Worm (Caenorhabditis elegans): ENCODE data around the gene hlh-8.

Gene hlh-8

DNA sequence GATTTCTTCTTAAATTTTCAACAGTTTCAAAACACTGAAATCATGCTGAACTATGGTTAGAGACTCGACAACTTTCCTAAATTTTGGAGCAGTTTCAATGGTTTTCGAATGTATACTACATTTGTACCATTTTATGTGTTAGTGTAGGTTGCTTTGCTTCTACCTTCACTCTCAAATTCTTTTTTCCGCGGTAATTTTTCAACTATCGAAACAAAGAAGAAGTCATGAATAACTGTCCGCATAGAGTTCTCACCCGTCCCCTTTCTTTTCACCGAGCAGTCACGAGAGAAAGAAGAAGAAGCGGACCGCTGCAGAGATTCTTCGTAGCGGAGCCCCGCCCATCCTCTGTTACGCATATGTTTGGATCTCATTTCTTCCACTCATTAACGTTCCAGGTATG lies at the start of gene hlh-8:
hlh-8 (plus strand) TSS at position 301 of the 400 bp plus-strand sequence.
- no peak for TF ChIP-seq dve-1 (tag; optimal IDR thresholded peaks at IDR 0.05; ENCODE audit: insufficient read depth)
- no peak for TF ChIP-seq nhr-25 (tag; optimal IDR thresholded peaks at IDR 0.05; ENCODE audit: borderline replicate concordance, insufficient read depth)
- no peak for TF ChIP-seq ceh-82 (tag; optimal IDR thresholded peaks at IDR 0.05)
- no peak for TF ChIP-seq nhr-11 (tag; optimal IDR thresholded peaks at IDR 0.05)
- no peak for TF ChIP-seq dmd-9 (GFP tag; IDR thresholded peaks at IDR 0.05)
- no peak for TF ChIP-seq ama-1 (optimal IDR thresholded peaks at IDR 0.05)
- no peak for TF ChIP-seq tra-1 (GFP tag; IDR thresholded peaks at IDR 0.05)
- no peak for TF ChIP-seq lin-15B (tag; optimal IDR thresholded peaks at IDR 0.05)

DNA sequence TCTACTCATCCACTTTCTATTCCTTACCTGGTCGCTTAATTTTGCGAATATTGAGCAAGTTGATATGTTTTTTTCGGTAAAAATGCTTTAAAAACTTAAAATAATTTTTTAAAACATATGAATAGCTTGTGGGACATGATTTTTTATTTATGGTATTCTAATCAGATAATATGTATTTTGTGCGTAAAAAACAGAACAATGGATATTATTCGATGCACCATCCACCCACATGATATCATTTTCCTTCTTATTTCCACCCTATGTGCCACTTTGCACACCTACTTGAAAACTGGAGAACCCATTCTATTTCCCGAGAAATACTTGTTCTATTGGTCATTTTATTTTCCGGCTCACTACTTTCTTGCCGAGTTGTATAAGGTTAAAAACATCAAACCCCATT lies 49.0 kb upstream of the hlh-8 start, which contains the start of gene C18A11.2:
C18A11.2 (plus strand) TSS at position 301 of the 400 bp plus-strand sequence.
- TF ChIP-seq mdl-1 (tag; optimal IDR thresholded peaks at IDR 0.05), result no peak
- no peak for TF ChIP-seq zip-11 (GFP tag; IDR thresholded peaks at IDR 0.05)
- TF ChIP-seq ZK546.5 (tag; optimal IDR thresholded peaks at IDR 0.05), result no peak
- no peak for TF ChIP-seq unc-130 (GFP tag; optimal IDR thresholded peaks at IDR 0.05)

DNA sequence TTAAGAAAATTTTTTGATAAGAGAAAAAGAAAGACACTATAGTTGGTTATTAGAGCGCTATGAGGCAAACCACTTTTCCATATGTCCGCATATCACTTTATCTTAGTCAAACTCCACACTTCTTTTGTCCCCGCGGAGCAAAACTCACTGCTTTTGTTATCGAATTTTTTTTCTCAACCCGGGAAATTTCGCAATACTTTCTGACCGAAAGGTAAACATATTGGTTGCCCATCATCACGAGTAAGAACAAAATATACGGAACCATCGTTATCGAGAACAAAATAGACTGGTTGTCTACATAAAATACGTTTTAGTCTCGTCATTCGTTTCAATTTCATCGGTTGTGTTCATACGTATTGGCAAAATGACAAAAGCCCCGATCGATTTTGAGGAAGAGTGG lies 47.0 kb upstream of the hlh-8 start, which contains the start of gene C18A11.1:
C18A11.1 (plus strand) TSS at position 36 of the 400 bp plus-strand sequence.
- TF ChIP-seq mep-1 (tag; optimal IDR thresholded peaks at IDR 0.05), result peak; percentile 54
- no peak for TF ChIP-seq lir-3 (tag; optimal IDR thresholded peaks at IDR 0.05)
- TF ChIP-seq nhr-77 (tag; optimal IDR thresholded peaks at IDR 0.05), result peak; percentile 74
- TF ChIP-seq nhr-102 (tag; optimal IDR thresholded peaks at IDR 0.05), result peak; percentile 25
- no peak for TF ChIP-seq jun-1 (tag; optimal IDR thresholded peaks at IDR 0.05)
- peak; percentile 75 for TF ChIP-seq dve-1 (tag; optimal IDR thresholded peaks at IDR 0.05; ENCODE audit: insufficient read depth)
- TF ChIP-seq spr-1 (tag; optimal IDR thresholded peaks at IDR 0.05), result no peak
- TF ChIP-seq mdl-1 (tag; optimal IDR thresholded peaks at IDR 0.05), result peak in 1 of 2 experiments; percentile 13
- TF ChIP-seq pha-4 (GFP tag; IDR thresholded peaks at IDR 0.05), result no peak
- peak; percentile 39 for TF ChIP-seq pha-4 (tag; optimal IDR thresholded peaks at IDR 0.05)
- TF ChIP-seq nhr-48 (tag; optimal IDR thresholded peaks at IDR 0.05), result peak; percentile 54
- TF ChIP-seq unc-62 (GFP tag; optimal IDR thresholded peaks at IDR 0.05 in 1 of 2), result peak in 1 of 2 experiments; percentile 22
- no peak for TF ChIP-seq unc-62 (tag; optimal IDR thresholded peaks at IDR 0.05)
- TF ChIP-seq dmd-6 (GFP tag; IDR thresholded peaks at IDR 0.05), result peak; percentile 72
- TF ChIP-seq dpl-1 (GFP tag; optimal IDR thresholded peaks at IDR 0.05), result no peak
- no peak for TF ChIP-seq ztf-11 (tag; optimal IDR thresholded peaks at IDR 0.05)
- no peak for TF ChIP-seq T26A8.4 (GFP tag; IDR thresholded peaks at IDR 0.05)
- peak; percentile 54 for TF ChIP-seq hlh-30 (tag; optimal IDR thresholded peaks at IDR 0.05; ENCODE audit: insufficient read depth)
- TF ChIP-seq egl-27 (tag; optimal IDR thresholded peaks at IDR 0.05), result no peak
- no peak for TF ChIP-seq tra-1 (GFP tag; IDR thresholded peaks at IDR 0.05)
- TF ChIP-seq F37D6.2 (tag; optimal IDR thresholded peaks at IDR 0.05), result no peak
- TF ChIP-seq nhr-28 (tag; optimal IDR thresholded peaks at IDR 0.05), result peak; percentile 84
- no peak for TF ChIP-seq madf-5 (GFP tag; IDR thresholded peaks at IDR 0.05)
- no peak for TF ChIP-seq gei-8 (GFP tag; optimal IDR thresholded peaks at IDR 0.05)
- TF ChIP-seq skn-1 (tag; optimal IDR thresholded peaks at IDR 0.05), result no peak
- peak; percentile 38 for TF ChIP-seq T20F7.1 (GFP tag; optimal IDR thresholded peaks at IDR 0.05)
- 0 out of 2 replicates have a peak, but pooled peaks have one; percentile 31 for TF ChIP-seq lin-1 (GFP tag; IDR thresholded peaks at IDR 0.05)
- no peak for TF ChIP-seq ceh-44 (GFP tag; IDR thresholded peaks at IDR 0.05)
- TF ChIP-seq ceh-28 (tag; optimal IDR thresholded peaks at IDR 0.05), result peak; percentile 11
- no peak for TF ChIP-seq daf-19 (GFP tag; conservative IDR thresholded peaks at IDR 0.05)
- peak in 1 of 2 experiments; percentile 28 for TF ChIP-seq daf-16 (GFP tag; optimal IDR thresholded peaks at IDR 0.05)
- peak; percentile 96 for TF ChIP-seq daf-16 (tag; optimal IDR thresholded peaks at IDR 0.05)
- TF ChIP-seq php-3 (GFP tag; IDR thresholded peaks at IDR 0.05), result 0 out of 2 replicates have a peak, but pooled peaks have one; percentile 7
- TF ChIP-seq Y105C5A.15 (GFP tag; IDR thresholded peaks at IDR 0.05), result no peak
- no peak for TF ChIP-seq sdz-12 (GFP tag; optimal IDR thresholded peaks at IDR 0.05)
- TF ChIP-seq fos-1 (tag; optimal IDR thresholded peaks at IDR 0.05), result no peak
- TF ChIP-seq F49E8.2 (tag; optimal IDR thresholded peaks at IDR 0.05; ENCODE audit: borderline replicate concordance), result no peak
- TF ChIP-seq Y75B8A.6 (GFP tag; IDR thresholded peaks at IDR 0.05), result no peak
- TF ChIP-seq nhr-42 (GFP tag; IDR thresholded peaks at IDR 0.05), result no peak
- peak; percentile 29 for TF ChIP-seq pqm-1 (tag; optimal IDR thresholded peaks at IDR 0.05)
